Worm (Caenorhabditis elegans): Measurements from ENCODE around the gene F42A10.6.

F42A10.6 gene

ce11 chrIII:6210215-6210822 is 33.7 kb upstream of the F42A10.6 start (continued):
- TF ChIP-seq ets-4 (GFP tag; optimal IDR thresholded peaks at IDR 0.05), result no peak
- peak; percentile 51 for TF ChIP-seq xnd-1 (tag; optimal IDR thresholded peaks at IDR 0.05)
- no peak for TF ChIP-seq tbx-9 (tag; optimal IDR thresholded peaks at IDR 0.05; ENCODE audit: borderline replicate concordance)
- TF ChIP-seq ccch-3 (GFP tag; optimal IDR thresholded peaks at IDR 0.05), result no peak
- peak; percentile 64 for TF ChIP-seq athp-1 (tag; optimal IDR thresholded peaks at IDR 0.05)
- TF ChIP-seq K12H6.12 (tag; optimal IDR thresholded peaks at IDR 0.05), result no peak
- TF ChIP-seq F55B11.4 (tag; optimal IDR thresholded peaks at IDR 0.05; ENCODE audit: borderline replicate concordance, insufficient read depth), result no peak
- no peak for TF ChIP-seq bed-1 (GFP tag; IDR thresholded peaks at IDR 0.05)
- TF ChIP-seq Y67H2A.10 (GFP tag; conservative IDR thresholded peaks at IDR 0.05), result no peak
- TF ChIP-seq F33H1.4 (GFP tag; IDR thresholded peaks at IDR 0.05), result peak; percentile 35; the same call in 1 of the 2 replicates
- no peak for TF ChIP-seq lag-1 (GFP tag; IDR thresholded peaks at IDR 0.05)
- no peak for TF ChIP-seq cebp-1 (GFP tag; IDR thresholded peaks at IDR 0.05)
- no peak for TF ChIP-seq cebp-1 (tag; optimal IDR thresholded peaks at IDR 0.05)
- TF ChIP-seq snpc-1.1 (tag; optimal IDR thresholded peaks at IDR 0.05; ENCODE audit: insufficient read depth), result peak; percentile 97
- TF ChIP-seq attf-6 (GFP tag; IDR thresholded peaks at IDR 0.05), result peak; percentile 85; the same call in 1 of the 2 replicates
- no peak for TF ChIP-seq C06A6.2 (GFP tag; conservative IDR thresholded peaks at IDR 0.05)
- peak; percentile 69 for TF ChIP-seq snpc-3.4 (tag; optimal IDR thresholded peaks at IDR 0.05)
- TF ChIP-seq F49E8.2 (tag; optimal IDR thresholded peaks at IDR 0.05; ENCODE audit: insufficient read depth), result peak; percentile 83
- TF ChIP-seq cebp-2 (GFP tag; IDR thresholded peaks at IDR 0.05), result no peak
- peak in 1 of 2 experiments; percentile 27 for TF ChIP-seq rec-8 (tag; optimal IDR thresholded peaks at IDR 0.05)
- no peak for TF ChIP-seq nfya-1 (tag; optimal IDR thresholded peaks at IDR 0.05; ENCODE audit: borderline replicate concordance, insufficient read depth)
- TF ChIP-seq tlf-1 (GFP tag; optimal IDR thresholded peaks at IDR 0.05), result peak; percentile 34
- no peak for TF ChIP-seq ztf-6 (GFP tag; IDR thresholded peaks at IDR 0.05)
- TF ChIP-seq lin-54 (GFP tag; optimal IDR thresholded peaks at IDR 0.05), result peak; percentile 12
- peak; percentile 80 for TF ChIP-seq D2030.7 (GFP tag; IDR thresholded peaks at IDR 0.05)
- no peak for TF ChIP-seq efl-1 (GFP tag; optimal IDR thresholded peaks at IDR 0.05)
- TF ChIP-seq nfyb-1 (GFP tag; IDR thresholded peaks at IDR 0.05), result no peak
- peak; percentile 66; the same call in 1 of the 2 replicates for TF ChIP-seq lin-26 (GFP tag; IDR thresholded peaks at IDR 0.05)
- TF ChIP-seq gei-17 (GFP tag; optimal IDR thresholded peaks at IDR 0.05), result no peak
- TF ChIP-seq hrde-1 (tag; optimal IDR thresholded peaks at IDR 0.05; ENCODE audit: borderline replicate concordance), result peak; percentile 85
- TF ChIP-seq K11D2.4 (GFP tag; IDR thresholded peaks at IDR 0.05), result no peak
- peak; percentile 73 for TF ChIP-seq tbp1 (GFP tag; optimal IDR thresholded peaks at IDR 0.05)
- no peak for TF ChIP-seq B0019.2 (GFP tag; conservative IDR thresholded peaks at IDR 0.05)
- TF ChIP-seq Y79H2A.3 (GFP tag; conservative IDR thresholded peaks at IDR 0.05), result no peak
- no peak for TF ChIP-seq ztf-26 (tag; optimal IDR thresholded peaks at IDR 0.05)
- no peak for TF ChIP-seq ceh-91 (GFP tag; IDR thresholded peaks at IDR 0.05)
- no peak for TF ChIP-seq unc-130 (GFP tag; optimal IDR thresholded peaks at IDR 0.05)
- 0 out of 2 replicates have a peak, but pooled peaks have one; percentile 40 for TF ChIP-seq rcor-1 (GFP tag; IDR thresholded peaks at IDR 0.05)
- no peak for TF ChIP-seq lin-40 (tag; optimal IDR thresholded peaks at IDR 0.05)
- peak; percentile 68 for TF ChIP-seq madf-6 (GFP tag; IDR thresholded peaks at IDR 0.05)
- no peak for TF ChIP-seq nhr-90 (tag; optimal IDR thresholded peaks at IDR 0.05)
- no peak; the same call in 1 of the 2 replicates for TF ChIP-seq Y53G8AR.9 (GFP tag; conservative IDR thresholded peaks at IDR 0.05)
- TF ChIP-seq ama-1 (optimal IDR thresholded peaks at IDR 0.05), result no peak
- TF ChIP-seq ama-1 (GFP tag; optimal IDR thresholded peaks at IDR 0.05), result peak in 1 of 2 experiments; percentile 35
- TF ChIP-seq ztf-22 (GFP tag; optimal IDR thresholded peaks at IDR 0.05), result no peak
- TF ChIP-seq mes-4 (tag; optimal IDR thresholded peaks at IDR 0.05), result no peak
- no peak for TF ChIP-seq aptf-2 (GFP tag; conservative IDR thresholded peaks at IDR 0.05)

Measured in whole organism, young adult.